Worm (Caenorhabditis elegans) whole organism, late embryonic: ENCODE measurements around the gene nhr-202.

ENCODE experiments used
- Y22D7AL.16 ChIP-seq: sonication (generic microtip); optimal IDR thresholded peaks from 2 replicates; lab custom pipeline; 2016; ENCODE audit warnings: missing genetic modification characterization, missing compliant biosample characterization
- ama-1 ChIP-seq: fragments of 150-350 bp; optimal IDR thresholded peaks from 2 replicates; lab custom pipeline; 2014
- ceh-2 ChIP-seq: sonication (generic microtip); optimal IDR thresholded peaks from 2 replicates; lab custom pipeline; 2016; ENCODE audit warnings: missing genotype, missing genetic modification characterization, missing compliant biosample characterization
- dmd-4 ChIP-seq: sonication (generic microtip); optimal IDR thresholded peaks from 2 replicates; lab custom pipeline; 2016; ENCODE audit warnings: borderline replicate concordance, missing genetic modification characterization, missing compliant biosample characterization
- elt-2 ChIP-seq: sonication (generic microtip); optimal IDR thresholded peaks from 2 replicates; lab custom pipeline; 2016; ENCODE audit warnings: missing genetic modification reagents, missing genetic modification characterization, missing compliant biosample characterization
- elt-4 ChIP-seq: sonication (generic microtip); optimal IDR thresholded peaks from 2 replicates; lab custom pipeline; 2016; ENCODE audit warnings: missing genetic modification characterization, missing compliant biosample characterization
- eyg-1 ChIP-seq: sonication (generic microtip); optimal IDR thresholded peaks from 2 replicates; lab custom pipeline; 2016; ENCODE audit warnings: missing genotype, missing genetic modification characterization, missing compliant biosample characterization
- fkh-10 ChIP-seq: fragments of 150-350 bp; optimal IDR thresholded peaks from 2 replicates; lab custom pipeline; 2014; ENCODE audit warnings: missing biosample characterization, missing genetic modification reagents, missing genetic modification characterization
- mec-3 ChIP-seq: sonication (generic microtip); optimal IDR thresholded peaks from 2 replicates; lab custom pipeline; 2016; ENCODE audit warnings: borderline replicate concordance, missing genetic modification characterization, missing compliant biosample characterization
- nfya-1 ChIP-seq: sonication (generic microtip); optimal IDR thresholded peaks from 2 replicates; lab custom pipeline; 2017; ENCODE audit warnings: missing genetic modification characterization, mild to moderate bottlenecking, missing compliant biosample characterization, antibody characterized with exemption, moderate library complexity
- sox-4 ChIP-seq: sonication (generic microtip); optimal IDR thresholded peaks from 2 replicates; lab custom pipeline; 2017; ENCODE audit warnings: mild to moderate bottlenecking, missing genetic modification characterization, inconsistent platforms, missing compliant biosample characterization
- unc-55 ChIP-seq: sonication (generic microtip); optimal IDR thresholded peaks from 2 replicates; lab custom pipeline; 2017; ENCODE audit warnings: missing biosample characterization, missing genetic modification reagents, missing genetic modification characterization
- ztf-16 ChIP-seq: sonication (generic microtip); optimal IDR thresholded peaks from 2 replicates; lab custom pipeline; 2017; ENCODE audit warnings: missing genetic modification characterization, missing compliant biosample characterization

- TF ChIP-seq sox-4 (tag; lab: Kevin White, UChicago) (no peak), ceh-2 (tag; lab: Kevin White, UChicago) (no peak), eyg-1 (no peak), Y22D7AL.16 (tag; lab: Kevin White, UChicago) (no peak), ama-1 (no peak), unc-55 (GFP tag; lab: Kevin White, UChicago) (no peak), elt-2 (tag; lab: Kevin White, UChicago) (no peak), mec-3 (tag; lab: Kevin White, UChicago) (no peak), elt-4 (tag; lab: Kevin White, UChicago) (no peak), nfya-1 (no peak), fkh-10 (no peak), dmd-4 (no peak), ztf-16 (tag; lab: Kevin White, UChicago) (no peak)
These were observed at the start of gene nhr-202 for ce11 chrV:462263-462662.
